Worm (Caenorhabditis elegans): ENCODE data around the gene sri-50.

sri-50 gene

ce11 chrII:3250195-3250594 lies 46.7 kb downstream of the sri-50 start:
- TF ChIP-seq unc-42 (tag; optimal IDR thresholded peaks at IDR 0.05) (no peak), ceh-45 (GFP tag; IDR thresholded peaks at IDR 0.05) (no peak), ahr-1 (tag; optimal IDR thresholded peaks at IDR 0.05) (no peak), ceh-18 (tag; optimal IDR thresholded peaks at IDR 0.05) (no peak), odd-2 (tag; optimal IDR thresholded peaks at IDR 0.05) (no peak), ceh-22 (tag; optimal IDR thresholded peaks at IDR 0.05) (no peak), T23F11.4 (GFP tag; optimal IDR thresholded peaks at IDR 0.05) (no peak), ceh-48 (tag; optimal IDR thresholded peaks at IDR 0.05) (no peak), pha-4 (tag; optimal IDR thresholded peaks at IDR 0.05) (no peak), K09A11.1 (tag; optimal IDR thresholded peaks at IDR 0.05; ENCODE audit: insufficient read depth) (no peak)

ce11 chrII:3251782-3252181 lies 48.3 kb downstream of the sri-50 start:
- TF ChIP-seq hlh-13 (GFP tag; optimal IDR thresholded peaks at IDR 0.05) (no peak), ceh-9 (tag; optimal IDR thresholded peaks at IDR 0.05) (no peak), ceh-24 (tag; optimal IDR thresholded peaks at IDR 0.05) (no peak), ceh-2 (tag; optimal IDR thresholded peaks at IDR 0.05) (no peak), tbx-2 (tag; optimal IDR thresholded peaks at IDR 0.05) (no peak), ceh-14 (tag; optimal IDR thresholded peaks at IDR 0.05) (no peak), hlh-6 (tag; optimal IDR thresholded peaks at IDR 0.05) (no peak), T23F11.4 (GFP tag; optimal IDR thresholded peaks at IDR 0.05) (no peak), ceh-19 (GFP tag; optimal IDR thresholded peaks at IDR 0.05) (no peak), nhr-11 (tag; optimal IDR thresholded peaks at IDR 0.05) (no peak), ets-4 (tag; optimal IDR thresholded peaks at IDR 0.05) (no peak), K09A11.1 (tag; optimal IDR thresholded peaks at IDR 0.05; ENCODE audit: insufficient read depth) (no peak), fkh-10 (GFP tag; optimal IDR thresholded peaks at IDR 0.05) (no peak), fax-1 (tag; optimal IDR thresholded peaks at IDR 0.05) (no peak)

Measured in whole organism, late embryonic.